Worm (Caenorhabditis elegans) whole organism, young adult: Measurements from ENCODE around the gene Y48C3A.5.

Experiments
- F10E7.11 ChIP-seq: sonication (generic microtip); optimal IDR thresholded peaks from 2 replicates; lab custom pipeline; 2017; ENCODE audit warnings: mild to moderate bottlenecking, missing genetic modification characterization, moderate library complexity, missing compliant biosample characterization
- F37B4.10 ChIP-seq: fragments of 200-800 bp; sonication (Bioruptor generic); IDR thresholded peaks from 2 replicates; pipeline ENCODE4 v1.3.6; 2022; ENCODE audit warnings: missing genetic modification characterization, missing compliant biosample characterization
- F57C9.4 ChIP-seq: sonication (generic microtip); optimal IDR thresholded peaks from 2 replicates; lab custom pipeline; 2017; ENCODE audit warnings: mild to moderate bottlenecking, missing genetic modification characterization, missing compliant biosample characterization
- K11D2.4 ChIP-seq: fragments of 200-800 bp; sonication (Bioruptor generic); IDR thresholded peaks from 2 replicates; pipeline ENCODE4 v1.3.6; 2022; ENCODE audit warnings: missing genetic modification reagents, missing genetic modification characterization, missing compliant biosample characterization
- K12H6.12 ChIP-seq: fragments of 200-800 bp; sonication (Bioruptor generic); optimal IDR thresholded peaks from 2 replicates; lab custom pipeline; 2018; ENCODE audit warnings: mild to moderate bottlenecking, missing genetic modification characterization, missing compliant biosample characterization
- T26A5.8 ChIP-seq: sonication (generic microtip); optimal IDR thresholded peaks from 2 replicates; lab custom pipeline; 2016; ENCODE audit warnings: missing genetic modification characterization, missing compliant biosample characterization
- Y53F4B.3 ChIP-seq: fragments of 200-800 bp; sonication (Bioruptor generic); IDR thresholded peaks from 2 replicates; pipeline ENCODE4 v1.3.6; 2022; ENCODE audit warnings: missing genetic modification reagents, missing genetic modification characterization, missing compliant biosample characterization
- Y67H2A.10 ChIP-seq: fragments of 200-800 bp; sonication (Bioruptor generic); conservative IDR thresholded peaks from 2 replicates; pipeline ENCODE4 v1.3.6; 2022; ENCODE audit warnings: missing genetic modification reagents, missing genetic modification characterization, missing compliant biosample characterization
- akir-1 ChIP-seq: fragments of 200-800 bp; sonication (Bioruptor generic); optimal IDR thresholded peaks from 2 replicates; lab custom pipeline; 2018; ENCODE audit warnings: mild to moderate bottlenecking, missing genetic modification characterization, moderate library complexity, missing compliant biosample characterization
- ama-1 ChIP-seq, 3 experiments: fragments of 150-350 bp in 1 of 3; sonication (generic microtip) in 2 of 3; optimal IDR thresholded peaks; 2 replicates each; lab custom pipeline; 2014 to 2018; ENCODE audit warnings: missing biosample characterization in 2 of 3, missing genetic modification characterization in 2 of 3, missing genetic modification reagents in 2 of 3
- attf-3 ChIP-seq: fragments of 200-800 bp; sonication (Bioruptor generic); conservative IDR thresholded peaks from 2 replicates; pipeline ENCODE4 v1.3.6; 2022; ENCODE audit warnings: missing genetic modification reagents, missing genetic modification characterization, missing compliant biosample characterization
- ccch-3 ChIP-seq: fragments of 200-800 bp; sonication (Bioruptor generic); optimal IDR thresholded peaks from 2 replicates; lab custom pipeline; 2018; ENCODE audit warnings: mild to moderate bottlenecking, missing genetic modification characterization, missing compliant biosample characterization
- ceh-58 ChIP-seq: fragments of 200-800 bp; sonication (Bioruptor generic); IDR thresholded peaks from 2 replicates; pipeline ENCODE4 v1.3.6; 2022; ENCODE audit warnings: missing genetic modification characterization, missing compliant biosample characterization
- die-1 ChIP-seq: sonication (generic microtip); optimal IDR thresholded peaks from 2 replicates; lab custom pipeline; 2016; ENCODE audit warnings: missing genotype, mild to moderate bottlenecking, missing genetic modification characterization, missing compliant biosample characterization
- fkh-3 ChIP-seq: sonication (generic microtip); optimal IDR thresholded peaks from 2 replicates; lab custom pipeline; 2016; ENCODE audit warnings: mild to moderate bottlenecking, missing genetic modification characterization, missing compliant biosample characterization
- hlh-26 ChIP-seq: fragments of 200-800 bp; sonication (Bioruptor generic); conservative IDR thresholded peaks from 2 replicates; pipeline ENCODE4 v1.3.6; 2022; ENCODE audit warnings: missing genetic modification reagents, missing genetic modification characterization, missing compliant biosample characterization
- hmg-1.2 ChIP-seq: fragments of 200-800 bp; sonication (Bioruptor generic); IDR thresholded peaks from 2 replicates; pipeline ENCODE4 v1.3.6; 2022; ENCODE audit warnings: missing genetic modification reagents, missing genetic modification characterization, missing compliant biosample characterization
- hsf-1 ChIP-seq: fragments of 200-800 bp; sonication (Bioruptor generic); IDR thresholded peaks from 2 replicates; pipeline ENCODE4 v1.3.6; 2022; ENCODE audit warnings: missing genetic modification reagents, missing genetic modification characterization, missing compliant biosample characterization
- madf-10 ChIP-seq: sonication (generic microtip); optimal IDR thresholded peaks from 2 replicates; lab custom pipeline; 2016; ENCODE audit warnings: mild to moderate bottlenecking, missing genetic modification characterization, missing compliant biosample characterization
- madf-6 ChIP-seq: fragments of 200-800 bp; sonication (Bioruptor generic); IDR thresholded peaks from 2 replicates; pipeline ENCODE4 v1.3.6; 2022; ENCODE audit warnings: missing genetic modification reagents, missing genetic modification characterization, missing compliant biosample characterization
- madf-8 ChIP-seq: fragments of 200-800 bp; sonication (Bioruptor generic); conservative IDR thresholded peaks from 2 replicates; pipeline ENCODE4 v1.3.6; 2022; ENCODE audit warnings: missing genetic modification reagents, missing genetic modification characterization, missing compliant biosample characterization
- nhr-120 ChIP-seq: fragments of 200-800 bp; sonication (Bioruptor generic); IDR thresholded peaks from 2 replicates; pipeline ENCODE4 v1.3.6; 2022; ENCODE audit warnings: missing genetic modification characterization, missing compliant biosample characterization
- nhr-27 ChIP-seq: fragments of 200-800 bp; sonication (Bioruptor generic); optimal IDR thresholded peaks from 2 replicates; lab custom pipeline; 2018; ENCODE audit warnings: mild to moderate bottlenecking, missing genetic modification characterization, moderate library complexity, missing compliant biosample characterization
- pbrm-1 ChIP-seq: fragments of 200-800 bp; sonication (Bioruptor generic); IDR thresholded peaks from 2 replicates; pipeline ENCODE4 v1.3.6; 2022; ENCODE audit warnings: missing genetic modification reagents, missing genetic modification characterization, missing compliant biosample characterization
- pha-4 ChIP-seq: fragments of 150-350 bp; sonication (generic microtip); optimal IDR thresholded peaks from 2 replicates; lab custom pipeline; 2014; ENCODE audit warnings: missing biosample characterization, missing genetic modification reagents, missing genetic modification characterization
- rec-8 ChIP-seq, 2 experiments: sonication (generic microtip); optimal IDR thresholded peaks; 2 replicates each; lab custom pipeline; 2016; ENCODE audit warnings: mild to moderate bottlenecking in 2 of 2, missing genetic modification characterization in 2 of 2, missing genetic modification reagents in 2 of 2, missing genotype in 2 of 2, missing biosample characterization in 1 of 2, missing compliant biosample characterization in 1 of 2, moderate library complexity in 1 of 2
- repo-1 ChIP-seq: sonication (generic microtip); optimal IDR thresholded peaks from 2 replicates; lab custom pipeline; 2017; ENCODE audit warnings: mild to moderate bottlenecking, missing genetic modification characterization, missing compliant biosample characterization
- sea-2 ChIP-seq: fragments of 200-800 bp; sonication (Bioruptor generic); IDR thresholded peaks from 2 replicates; pipeline ENCODE4 v1.3.6; 2022; ENCODE audit warnings: missing genetic modification characterization, missing compliant biosample characterization
- snpc-1.1 ChIP-seq: sonication (generic microtip); optimal IDR thresholded peaks from 2 replicates; lab custom pipeline; 2017; ENCODE audit warnings: missing genetic modification characterization, mild to moderate bottlenecking, missing compliant biosample characterization, antibody characterized with exemption, moderate library complexity, missing genotype, missing genetic modification reagents; ENCODE audit not compliant: insufficient read depth
- snpc-1.3 ChIP-seq: sonication (generic microtip); optimal IDR thresholded peaks from 2 replicates; lab custom pipeline; 2017; ENCODE audit warnings: missing genetic modification characterization, mild to moderate bottlenecking, missing compliant biosample characterization, antibody characterized with exemption, moderate library complexity, missing genotype, missing genetic modification reagents; ENCODE audit not compliant: insufficient read depth
- tlf-1 ChIP-seq: fragments of 200-800 bp; sonication (Bioruptor generic); optimal IDR thresholded peaks from 2 replicates; lab custom pipeline; 2018; ENCODE audit warnings: mild to moderate bottlenecking, missing genetic modification characterization, missing compliant biosample characterization
- unc-130 ChIP-seq: sonication (generic microtip); optimal IDR thresholded peaks from 2 replicates; lab custom pipeline; 2016; ENCODE audit warnings: missing genetic modification reagents, missing genetic modification characterization, missing compliant biosample characterization
- ztf-22 ChIP-seq: fragments of 200-800 bp; sonication (Bioruptor generic); optimal IDR thresholded peaks from 2 replicates; lab custom pipeline; 2018; ENCODE audit warnings: mild to moderate bottlenecking, missing genetic modification characterization, moderate library complexity, missing compliant biosample characterization
- ztf-3 ChIP-seq: fragments of 200-800 bp; sonication (Bioruptor generic); optimal IDR thresholded peaks from 2 replicates; lab custom pipeline; 2018; ENCODE audit warnings: mild to moderate bottlenecking, missing genetic modification characterization, missing compliant biosample characterization
- ztf-6 ChIP-seq: fragments of 200-800 bp; sonication (Bioruptor generic); IDR thresholded peaks from 2 replicates; pipeline ENCODE4 v1.3.6; 2022; ENCODE audit warnings: missing genetic modification reagents, missing genetic modification characterization, missing compliant biosample characterization

The Y48C3A.5 gene

ce11 chrII:13245076-13245475, 25.8 kb upstream of the Y48C3A.5 start, which contains the start of gene F15D4.5:
F15D4.5 (plus strand) TSS chrII:13245376.
- TF ChIP-seq sea-2, result no peak
- TF ChIP-seq attf-3, result no peak
- no peak for TF ChIP-seq unc-130 (GFP tag; lab: Kevin White, UChicago)
- TF ChIP-seq ama-1 (optimal IDR thresholded peaks at IDR 0.05; lab: Kevin White, UChicago), result no peak
- TF ChIP-seq ama-1 (GFP tag; optimal IDR thresholded peaks at IDR 0.05; lab: Kevin White, UChicago), result no peak
- no peak for TF ChIP-seq hsf-1
- no peak for TF ChIP-seq madf-10
- TF ChIP-seq F37B4.10, result no peak
- TF ChIP-seq Y53F4B.3 (GFP tag; lab: Robert Waterston, UW), result no peak
- TF ChIP-seq pbrm-1 (GFP tag; lab: Robert Waterston, UW), result no peak
- TF ChIP-seq akir-1 (GFP tag; lab: Kevin White, UChicago), result no peak
- TF ChIP-seq hlh-26 (GFP tag; lab: Robert Waterston, UW), result no peak
- TF ChIP-seq ccch-3 (GFP tag; lab: Kevin White, UChicago), result no peak
- TF ChIP-seq Y67H2A.10 (GFP tag; lab: Robert Waterston, UW), result no peak

- TF ChIP-seq Y53F4B.3 (GFP tag; lab: Robert Waterston, UW), result no peak
- no peak for TF ChIP-seq fkh-3 (tag; lab: Kevin White, UChicago)
- no peak for TF ChIP-seq K11D2.4 (GFP tag; lab: Robert Waterston, UW)
- TF ChIP-seq rec-8 (tag; optimal IDR thresholded peaks at IDR 0.05; lab: Kevin White, UChicago), result no peak
- TF ChIP-seq snpc-1.1 (tag; lab: Kevin White, UChicago), result no peak
- TF ChIP-seq pbrm-1 (GFP tag; lab: Robert Waterston, UW), result no peak
- TF ChIP-seq madf-6, result no peak
- TF ChIP-seq tlf-1, result no peak
- no peak for TF ChIP-seq T26A5.8
- no peak for TF ChIP-seq repo-1 (tag; lab: Kevin White, UChicago)
- TF ChIP-seq F57C9.4 (tag; lab: Kevin White, UChicago), result no peak
- no peak for TF ChIP-seq K12H6.12 (tag; lab: Kevin White, UChicago)
- TF ChIP-seq ceh-58, result no peak
- TF ChIP-seq madf-8 (GFP tag; lab: Robert Waterston, UW), result no peak
- TF ChIP-seq snpc-1.3 (tag; lab: Kevin White, UChicago), result no peak
- TF ChIP-seq nhr-120, result no peak
These were observed 22.0 kb upstream of the Y48C3A.5 start, which contains the start of gene F15D4.6 for ce11 chrII:13248886-13249285. F15D4.6 (plus strand) TSS chrII:13249186.

ce11 chrII:13255291-13255690, 15.6 kb upstream of the Y48C3A.5 start:
- TF ChIP-seq die-1 (tag; lab: Kevin White, UChicago), result no peak
- no peak for TF ChIP-seq nhr-27 (tag; lab: Kevin White, UChicago)
- TF ChIP-seq ama-1 (optimal IDR thresholded peaks at IDR 0.05; lab: Kevin White, UChicago), result no peak
- TF ChIP-seq ama-1 (GFP tag; optimal IDR thresholded peaks at IDR 0.05; lab: Kevin White, UChicago), result no peak
- TF ChIP-seq sea-2, result no peak
- no peak for TF ChIP-seq Y53F4B.3 (GFP tag; lab: Robert Waterston, UW)
- TF ChIP-seq hmg-1.2 (GFP tag; lab: Robert Waterston, UW), result no peak
- TF ChIP-seq ztf-22 (GFP tag; lab: Kevin White, UChicago), result no peak
- TF ChIP-seq F10E7.11 (tag; lab: Kevin White, UChicago), result no peak
- TF ChIP-seq pha-4 (tag; lab: Kevin White, UChicago), result no peak
- no peak for TF ChIP-seq ztf-3 (GFP tag; lab: Kevin White, UChicago)
- no peak for TF ChIP-seq hlh-26 (GFP tag; lab: Robert Waterston, UW)
- TF ChIP-seq hsf-1, result no peak
- no peak for TF ChIP-seq ztf-6 (GFP tag; lab: Robert Waterston, UW)
